Fruit fly (Drosophila melanogaster) whole organism, embryonic: ENCODE data around the gene CG46308.

ENCODE experiments used
- CG10366 ChIP-seq: fragments of 200-800 bp; sonication (Bioruptor generic); IDR thresholded peaks from 2 replicates; pipeline ENCODE4 v1.3.6; 2022; ENCODE audit warnings: missing biosample characterization, missing genetic modification characterization
- CG12104 ChIP-seq: fragments of 200-800 bp; sonication (Bioruptor generic); optimal IDR thresholded peaks from 3 replicates; lab custom pipeline; 2016; ENCODE audit warnings: missing biosample characterization, missing genetic modification characterization
- CG12155 ChIP-seq: fragments of 200-800 bp; sonication (Bioruptor generic); optimal IDR thresholded peaks from 3 replicates; lab custom pipeline; 2016; ENCODE audit warnings: missing biosample characterization, missing genetic modification characterization
- CG13287 ChIP-seq: fragments of 200-800 bp; sonication (Bioruptor generic); IDR thresholded peaks from 2 replicates; pipeline ENCODE4 v1.3.6; 2022; ENCODE audit warnings: missing biosample characterization, missing genetic modification characterization; ENCODE audit not compliant: partially characterized antibody
- CG13624 ChIP-seq: fragments of 200-800 bp; sonication (Bioruptor generic); optimal IDR thresholded peaks from 2 replicates; lab custom pipeline; 2016; ENCODE audit warnings: missing biosample characterization, missing genetic modification characterization
- CG13894 ChIP-seq: fragments of 200-800 bp; sonication (Bioruptor generic); optimal IDR thresholded peaks from 3 replicates; lab custom pipeline; 2018; ENCODE audit warnings: missing biosample characterization, mild to moderate bottlenecking, missing genetic modification characterization, moderate library complexity
- CG14667 ChIP-seq: fragments of 200-800 bp; sonication (Bioruptor generic); IDR thresholded peaks from 2 replicates; pipeline ENCODE4 v1.3.6; 2022; ENCODE audit warnings: missing biosample characterization, missing genetic modification characterization
- CG1529 ChIP-seq: fragments of 200-800 bp; sonication (Bioruptor generic); optimal IDR thresholded peaks from 3 replicates; lab custom pipeline; 2018; ENCODE audit warnings: missing biosample characterization, missing genetic modification characterization
- CG15696 ChIP-seq: fragments of 200-800 bp; sonication (Bioruptor generic); optimal IDR thresholded peaks from 2 replicates; lab custom pipeline; 2019; ENCODE audit warnings: missing biosample characterization, mild to moderate bottlenecking, missing genetic modification characterization, moderate library complexity
- CG16779 ChIP-seq: fragments of 200-800 bp; sonication (Bioruptor generic); IDR thresholded peaks from 2 replicates; pipeline ENCODE4 v1.3.6; 2022; ENCODE audit warnings: missing biosample characterization, missing genetic modification characterization
- CG17568 ChIP-seq: fragments of 200-800 bp; sonication (Bioruptor generic); optimal IDR thresholded peaks from 2 replicates; lab custom pipeline; 2018; ENCODE audit warnings: missing biosample characterization, mild to moderate bottlenecking, missing genetic modification characterization, moderate library complexity
- CG18599 ChIP-seq: fragments of 200-800 bp; sonication (Bioruptor generic); optimal IDR thresholded peaks from 3 replicates; lab custom pipeline; 2017; ENCODE audit warnings: missing biosample characterization, missing genetic modification characterization, mild to moderate bottlenecking, moderate library complexity, missing genetic modification reagents
- CG2120 ChIP-seq: fragments of 200-800 bp; sonication (Bioruptor generic); optimal IDR thresholded peaks from 3 replicates; lab custom pipeline; 2016; ENCODE audit warnings: missing biosample characterization, missing genetic modification characterization
- CG4854 ChIP-seq: fragments of 200-800 bp; sonication (Bioruptor generic); optimal IDR thresholded peaks from 2 replicates; lab custom pipeline; 2016; ENCODE audit warnings: missing biosample characterization, missing genetic modification characterization, inconsistent platforms
- CG6683 ChIP-seq: fragments of 200-800 bp; sonication (Bioruptor generic); optimal IDR thresholded peaks from 2 replicates; lab custom pipeline; 2017; ENCODE audit warnings: missing biosample characterization, mild to moderate bottlenecking, missing genetic modification characterization, missing genetic modification reagents
- CG7372 ChIP-seq: fragments of 200-800 bp; sonication (Bioruptor generic); IDR thresholded peaks from 2 replicates; pipeline ENCODE4 v1.3.6; 2022; ENCODE audit warnings: missing biosample characterization, missing genetic modification characterization
- CG8290 ChIP-seq, 3 experiments: fragments of 200-800 bp; sonication (Bioruptor generic); optimal IDR thresholded peaks; 2 replicates each; lab custom pipeline; 2016 to 2019; ENCODE audit warnings: missing biosample characterization in 3 of 3, missing genetic modification characterization in 3 of 3, mild to moderate bottlenecking in 2 of 3, moderate library complexity in 1 of 3
- CG9817 ChIP-seq: fragments of 200-800 bp; sonication (Bioruptor generic); optimal IDR thresholded peaks from 2 replicates; lab custom pipeline; 2018; ENCODE audit warnings: missing biosample characterization, mild to moderate bottlenecking, missing genetic modification characterization, moderate library complexity
- E2f1 ChIP-seq: fragments of 200-800 bp; sonication (Bioruptor generic); IDR thresholded peaks from 2 replicates; pipeline ENCODE4 v1.3.6; 2022; ENCODE audit warnings: missing biosample characterization, missing genetic modification characterization
- Fer2 ChIP-seq: fragments of 200-800 bp; sonication (Bioruptor generic); optimal IDR thresholded peaks from 2 replicates; lab custom pipeline; 2018; ENCODE audit warnings: missing biosample characterization, mild to moderate bottlenecking, missing genetic modification characterization, moderate library complexity
- HLH54F ChIP-seq: fragments of 200-800 bp; sonication (Bioruptor generic); optimal IDR thresholded peaks from 3 replicates; lab custom pipeline; 2016; ENCODE audit warnings: missing biosample characterization, missing genetic modification characterization
- HLHmδ ChIP-seq: fragments of 200-800 bp; sonication (Bioruptor generic); optimal IDR thresholded peaks from 2 replicates; lab custom pipeline; 2018; ENCODE audit warnings: missing biosample characterization, mild to moderate bottlenecking, missing genetic modification characterization, moderate library complexity
- Hey ChIP-seq: fragments of 200-800 bp; sonication (Bioruptor generic); optimal IDR thresholded peaks from 3 replicates; lab custom pipeline; 2018; ENCODE audit warnings: missing biosample characterization, mild to moderate bottlenecking, missing genetic modification characterization
- Hr78 ChIP-seq, 2 experiments: fragments of 200-800 bp in 1 of 2; fragments of >200 bp in 1 of 2; sonication (Bioruptor generic) in 1 of 2; optimal IDR thresholded peaks; 2 replicates each; lab custom pipeline; 2017 to 2019; ENCODE audit warnings: missing biosample characterization in 2 of 2, missing genetic modification characterization in 2 of 2, mild to moderate bottlenecking in 1 of 2, moderate library complexity in 1 of 2
- Lhr ChIP-seq: fragments of 200-800 bp; sonication (Bioruptor generic); optimal IDR thresholded peaks from 3 replicates; lab custom pipeline; 2017; ENCODE audit warnings: mild to moderate bottlenecking, missing biosample characterization, missing genetic modification reagents, missing genetic modification characterization
- NC2α ChIP-seq: fragments of 200-800 bp; sonication (Bioruptor generic); optimal IDR thresholded peaks from 2 replicates; lab custom pipeline; 2016; ENCODE audit warnings: missing biosample characterization, missing genetic modification characterization
- NFAT ChIP-seq: fragments of 200-800 bp; sonication (Bioruptor generic); IDR thresholded peaks from 2 replicates; pipeline ENCODE4 v1.3.6; 2022; ENCODE audit warnings: missing biosample characterization, missing genetic modification characterization
- NK7.1 ChIP-seq: fragments of 200-800 bp; sonication (Bioruptor generic); optimal IDR thresholded peaks from 3 replicates; lab custom pipeline; 2016; ENCODE audit warnings: missing biosample characterization, missing genetic modification characterization
- NfI ChIP-seq: fragments of 200-800 bp; sonication (Bioruptor generic); optimal IDR thresholded peaks from 3 replicates; lab custom pipeline; 2018; ENCODE audit warnings: missing biosample characterization, mild to moderate bottlenecking, missing genetic modification characterization, moderate library complexity
- Usf ChIP-seq: fragments of 200-800 bp; sonication (Bioruptor generic); optimal IDR thresholded peaks from 2 replicates; lab custom pipeline; 2017; ENCODE audit warnings: missing genotype, missing biosample characterization, missing genetic modification characterization
- al ChIP-seq: fragments of 200-800 bp; sonication (Bioruptor generic); IDR thresholded peaks from 2 replicates; pipeline ENCODE4 v1.3.6; 2022; ENCODE audit warnings: missing biosample characterization, missing genetic modification characterization
- ap ChIP-seq: fragments of 200-800 bp; sonication (Bioruptor generic); IDR thresholded peaks from 2 replicates; pipeline ENCODE4 v1.3.6; 2022; ENCODE audit warnings: missing biosample characterization, missing genetic modification characterization
- ato ChIP-seq: fragments of 200-800 bp; sonication (Bioruptor generic); IDR thresholded peaks from 2 replicates; pipeline ENCODE4 v1.3.6; 2022; ENCODE audit warnings: missing biosample characterization, missing genetic modification characterization; ENCODE audit not compliant: partially characterized antibody
- crc ChIP-seq: fragments of 200-800 bp; sonication (Bioruptor generic); optimal IDR thresholded peaks from 2 replicates; lab custom pipeline; 2016; ENCODE audit warnings: missing biosample characterization, missing genetic modification characterization
- eyg ChIP-seq: fragments of 200-800 bp; sonication (Bioruptor generic); optimal IDR thresholded peaks from 3 replicates; lab custom pipeline; 2016; ENCODE audit warnings: missing biosample characterization, missing genetic modification characterization
- fd3F ChIP-seq: fragments of 200-800 bp; sonication (Bioruptor generic); optimal IDR thresholded peaks from 2 replicates; lab custom pipeline; 2018; ENCODE audit warnings: missing biosample characterization, mild to moderate bottlenecking, missing genetic modification characterization, moderate library complexity
- fu2 ChIP-seq: fragments of 200-800 bp; sonication (Bioruptor generic); optimal IDR thresholded peaks from 2 replicates; lab custom pipeline; 2016; ENCODE audit warnings: missing biosample characterization, missing genetic modification characterization
- gro ChIP-seq: fragments of 200-800 bp; sonication (Bioruptor generic); optimal IDR thresholded peaks from 2 replicates; lab custom pipeline; 2016; ENCODE audit warnings: missing biosample characterization, missing genetic modification characterization
- gt ChIP-seq: fragments of 200-800 bp; sonication (Bioruptor generic); IDR thresholded peaks from 2 replicates; pipeline ENCODE4 v1.3.6; 2022; ENCODE audit warnings: missing biosample characterization, missing genetic modification characterization
- hkb ChIP-seq, 2 experiments: fragments of 200-800 bp in 1 of 2; fragments of >200 bp in 1 of 2; sonication (Bioruptor generic) in 1 of 2; IDR thresholded peaks in 1 of 2; optimal IDR thresholded peaks in 1 of 2; 2 replicates each; pipeline versions ENCODE4 v1.3.6 to Lab custom; 2017 to 2022; ENCODE audit warnings: missing biosample characterization in 1 of 2, missing genetic modification characterization in 1 of 2
- odd ChIP-seq: fragments of 200-800 bp; sonication (Bioruptor generic); optimal IDR thresholded peaks from 2 replicates; lab custom pipeline; 2017; ENCODE audit warnings: missing biosample characterization, mild to moderate bottlenecking, missing genetic modification characterization
- p53 ChIP-seq: fragments of 200-800 bp; sonication (Bioruptor generic); optimal IDR thresholded peaks from 2 replicates; lab custom pipeline; 2016; ENCODE audit warnings: missing biosample characterization, missing genetic modification characterization
- run ChIP-seq: fragments of 200-800 bp; sonication (Bioruptor generic); optimal IDR thresholded peaks from 3 replicates; lab custom pipeline; 2018; ENCODE audit warnings: missing biosample characterization, mild to moderate bottlenecking, missing genetic modification characterization
- tap ChIP-seq: fragments of 200-800 bp; optimal IDR thresholded peaks from 3 replicates; lab custom pipeline; 2019; ENCODE audit warnings: missing biosample characterization, mild to moderate bottlenecking, missing genetic modification characterization, moderate library complexity
- tup ChIP-seq: fragments of 200-800 bp; sonication (Bioruptor generic); optimal IDR thresholded peaks from 2 replicates; lab custom pipeline; 2016; ENCODE audit warnings: missing biosample characterization, mild to moderate bottlenecking, missing genetic modification characterization, moderate library complexity
- wor ChIP-seq: fragments of 200-800 bp; sonication (Bioruptor generic); IDR thresholded peaks from 2 replicates; pipeline ENCODE4 v1.3.6; 2022; ENCODE audit warnings: missing biosample characterization, missing genetic modification characterization
- zfh1 ChIP-seq: fragments of 200-800 bp; sonication (Bioruptor generic); IDR thresholded peaks from 3 replicates; pipeline ENCODE4 v1.3.6; 2022; ENCODE audit warnings: missing biosample characterization, missing genetic modification characterization
- zfh2 ChIP-seq: fragments of 200-800 bp; sonication (Bioruptor generic); optimal IDR thresholded peaks from 2 replicates; lab custom pipeline; 2016; ENCODE audit warnings: missing biosample characterization, missing genetic modification characterization

The CG46308 gene

dm6 chr2L:13514262-13514937 lies 52.8 kb downstream of the CG46308 start (continued):
- no peak for TF ChIP-seq CG17568 (GFP tag; lab: Kevin White, UChicago)
- peak; percentile 37 for TF ChIP-seq odd (GFP tag; lab: Kevin White, UChicago)
- TF ChIP-seq NfI, result peak; percentile 59
- peak in 1 of 2 experiments; percentile 18 for TF ChIP-seq Hr78 (GFP tag; optimal IDR thresholded peaks at IDR 0.05; lab: Kevin White, UChicago)
- no peak for TF ChIP-seq NC2α
- TF ChIP-seq CG10366 (GFP tag; lab: Robert Waterston, UW), result peak; percentile 60
- peak; percentile 22 for TF ChIP-seq run
- TF ChIP-seq zfh2 (GFP tag; lab: Kevin White, UChicago), result peak; percentile 68
- TF ChIP-seq CG2120 (GFP tag; lab: Kevin White, UChicago), result peak; percentile 74
- no peak for TF ChIP-seq p53
- TF ChIP-seq CG18599, result peak; percentile 59
- 0 out of 2 replicates have a peak, but pooled peaks have one; percentile 12 for TF ChIP-seq ato (GFP tag; lab: Robert Waterston, UW)
- peak; percentile 70 for TF ChIP-seq CG7372 (GFP tag; lab: Robert Waterston, UW)
- TF ChIP-seq ap (GFP tag; lab: Robert Waterston, UW), result peak; percentile 48; the same call in 1 of the 2 replicates
- TF ChIP-seq CG16779, result no peak
- no peak for TF ChIP-seq hkb (optimal IDR thresholded peaks at IDR 0.05; lab: Kevin White, UChicago)
- peak; percentile 12; the same call in 1 of the 2 replicates for TF ChIP-seq hkb (GFP tag; IDR thresholded peaks at IDR 0.05; lab: Robert Waterston, UW)
- TF ChIP-seq CG6683 (GFP tag; lab: Kevin White, UChicago), result peak; percentile 46
- peak; percentile 82 for TF ChIP-seq CG9817 (tag; lab: Kevin White, UChicago)
- no peak for TF ChIP-seq gro (GFP tag; lab: Kevin White, UChicago)
- no peak for TF ChIP-seq gt (GFP tag; lab: Robert Waterston, UW)
- no peak for TF ChIP-seq fu2 (GFP tag; lab: Kevin White, UChicago)
- peak; percentile 49 for TF ChIP-seq HLH54F (GFP tag; lab: Kevin White, UChicago)
- peak; percentile 4 for TF ChIP-seq CG1529 (GFP tag; lab: Kevin White, UChicago)
- no peak for TF ChIP-seq CG4854 (GFP tag; lab: Kevin White, UChicago)
- no peak for TF ChIP-seq eyg (GFP tag; lab: Kevin White, UChicago)
- peak; percentile 47 for TF ChIP-seq E2f1 (GFP tag; lab: Robert Waterston, UW)
- TF ChIP-seq CG13894, result no peak
- no peak for TF ChIP-seq CG13624 (GFP tag; lab: Kevin White, UChicago)
- peak; percentile 45 for TF ChIP-seq CG13287 (GFP tag; lab: Robert Waterston, UW)
- peak; percentile 54; the same call in 1 of the 2 replicates for TF ChIP-seq NFAT (GFP tag; lab: Robert Waterston, UW)
- peak; percentile 62 for TF ChIP-seq al (GFP tag; lab: Robert Waterston, UW)
- TF ChIP-seq Usf, result peak; percentile 71
- peak; percentile 59 for TF ChIP-seq fd3F
- TF ChIP-seq wor (GFP tag; lab: Robert Waterston, UW), result peak; percentile 53
- no peak for TF ChIP-seq Hey (tag; lab: Kevin White, UChicago)
- TF ChIP-seq Fer2 (tag; lab: Kevin White, UChicago), result peak; percentile 29
- no peak for TF ChIP-seq CG12104 (GFP tag; lab: Kevin White, UChicago)
- TF ChIP-seq crc, result no peak
- TF ChIP-seq zfh1, result no peak
- TF ChIP-seq Lhr (GFP tag; lab: Kevin White, UChicago), result peak; percentile 5
- peak; percentile 46 for TF ChIP-seq tup (GFP tag; lab: Kevin White, UChicago)
- TF ChIP-seq HLHmδ (GFP tag; lab: Kevin White, UChicago), result no peak
- TF ChIP-seq CG15696 (tag; lab: Kevin White, UChicago), result no peak
- TF ChIP-seq tap (tag; lab: Kevin White, UChicago), result peak; percentile 18
- no peak for TF ChIP-seq CG8290 (GFP tag; optimal IDR thresholded peaks at IDR 0.05; lab: Kevin White, UChicago)
- TF ChIP-seq CG8290 (tag; optimal IDR thresholded peaks at IDR 0.05; lab: Kevin White, UChicago), result peak in 1 of 2 experiments; percentile 61
- no peak for TF ChIP-seq CG14667 (GFP tag; lab: Robert Waterston, UW)
- TF ChIP-seq NK7.1 (GFP tag; lab: Kevin White, UChicago), result no peak
- peak; percentile 14 for TF ChIP-seq CG12155 (GFP tag; lab: Kevin White, UChicago)
